Worm (Caenorhabditis elegans) whole organism, early embryonic: ENCODE results near the gene F38H4.6.

ENCODE experiments used
- ama-1 ChIP-seq: fragments of 150-350 bp; optimal IDR thresholded peaks from 2 replicates; lab custom pipeline; 2014
- ceh-36 ChIP-seq: sonication (generic microtip); optimal IDR thresholded peaks from 2 replicates; lab custom pipeline; 2016; ENCODE audit warnings: missing genetic modification characterization, inconsistent platforms, missing compliant biosample characterization
- flt-1 ChIP-seq: fragments of 200-800 bp; sonication (Bioruptor generic); IDR thresholded peaks from 2 replicates; pipeline ENCODE4 v1.3.6; 2022; ENCODE audit warnings: missing genetic modification characterization, missing compliant biosample characterization
- hmbx-1 ChIP-seq: sonication (generic microtip); optimal IDR thresholded peaks from 2 replicates; lab custom pipeline; 2016; ENCODE audit warnings: mild to moderate bottlenecking, missing genetic modification characterization, missing compliant biosample characterization
- hnd-1 ChIP-seq: sonication (generic microtip); optimal IDR thresholded peaks from 2 replicates; lab custom pipeline; 2016; ENCODE audit warnings: missing genetic modification characterization, missing compliant biosample characterization
- pes-1 ChIP-seq: fragments of 200-800 bp; sonication (Bioruptor generic); IDR thresholded peaks from 2 replicates; pipeline ENCODE4 v1.3.6; 2022; ENCODE audit warnings: missing genetic modification reagents, missing genetic modification characterization, missing compliant biosample characterization
- scrt-1 ChIP-seq: fragments of 200-800 bp; sonication (Bioruptor generic); IDR thresholded peaks from 2 replicates; pipeline ENCODE4 v1.3.6; 2022; ENCODE audit warnings: missing genetic modification characterization, missing compliant biosample characterization

- no peak for TF ChIP-seq ama-1 (lab: Kevin White, UChicago)
- no peak for TF ChIP-seq flt-1 (GFP tag; lab: Robert Waterston, UW)
- TF ChIP-seq hmbx-1 (tag; lab: Kevin White, UChicago), result no peak
- no peak for TF ChIP-seq hnd-1 (tag; lab: Kevin White, UChicago)
- no peak for TF ChIP-seq ceh-36 (tag; lab: Kevin White, UChicago)
- TF ChIP-seq scrt-1, result no peak
- TF ChIP-seq pes-1 (GFP tag; lab: Robert Waterston, UW), result no peak
These were observed 44.9 kb upstream of the F38H4.6 start for ce11 chrIV:11892545-11892944.
